Fruit fly (Drosophila melanogaster): Measurements from ENCODE around the gene Prosbeta3.

The Prosbeta3 gene

dm6 chr3R:8992928-8993579 lies 13.0 kb downstream of the Prosbeta3 start, which contains the start of gene CG11975 (continued):
- TF ChIP-seq Antp (GFP tag; optimal IDR thresholded peaks at IDR 0.05) = peak; percentile 82
- TF ChIP-seq CG8765 (GFP tag; IDR thresholded peaks at IDR 0.05) = peak; percentile 57
- peak; percentile 58 for TF ChIP-seq NFAT (GFP tag; IDR thresholded peaks at IDR 0.05)
- TF ChIP-seq exex (tag; optimal IDR thresholded peaks at IDR 0.05) = no peak
- TF ChIP-seq Bgb (GFP tag; IDR thresholded peaks at IDR 0.05; ENCODE audit: partially characterized antibody) = peak; percentile 66
- TF ChIP-seq Doc2 (GFP tag; IDR thresholded peaks at IDR 0.05) = no peak
- peak; percentile 87 for TF ChIP-seq lab (GFP tag; optimal IDR thresholded peaks at IDR 0.05)
- peak; percentile 64 for TF ChIP-seq CG3995 (GFP tag; optimal IDR thresholded peaks at IDR 0.05)
- TF ChIP-seq CG6689 (GFP tag; IDR thresholded peaks at IDR 0.05) = 0 out of 2 replicates have a peak, but pooled peaks have one; percentile 47
- peak; percentile 87 for TF ChIP-seq row (GFP tag; IDR thresholded peaks at IDR 0.05)
- TF ChIP-seq yki (optimal IDR thresholded peaks at IDR 0.05) = no peak
- TF ChIP-seq sima (GFP tag; optimal IDR thresholded peaks at IDR 0.05) = peak; percentile 66
- TF ChIP-seq Ptx1 (GFP tag; IDR thresholded peaks at IDR 0.05) = peak; percentile 58
- peak; percentile 57 for TF ChIP-seq CG10979 (tag; optimal IDR thresholded peaks at IDR 0.05)
- no peak for TF ChIP-seq z (GFP tag; IDR thresholded peaks at IDR 0.05)
- TF ChIP-seq CG11723 (GFP tag; optimal IDR thresholded peaks at IDR 0.05) = no peak
- TF ChIP-seq ase (GFP tag; IDR thresholded peaks at IDR 0.05) = 0 out of 3 replicates have a peak, but pooled peaks have one; percentile 38
- TF ChIP-seq CG10147 (GFP tag; optimal IDR thresholded peaks at IDR 0.05) = no peak
- TF ChIP-seq Dad (GFP tag; optimal IDR thresholded peaks at IDR 0.05) = peak; percentile 70
- TF ChIP-seq CG4360 (GFP tag; IDR thresholded peaks at IDR 0.05) = no peak
- TF ChIP-seq Taf1 (GFP tag; IDR thresholded peaks at IDR 0.05) = peak; percentile 58
- TF ChIP-seq cwo (GFP tag; optimal IDR thresholded peaks at IDR 0.05) = peak; percentile 60
- peak; percentile 79 for TF ChIP-seq CG34376 (GFP tag; optimal IDR thresholded peaks at IDR 0.05)
- TF ChIP-seq peb (GFP tag; IDR thresholded peaks at IDR 0.05) = 0 out of 2 replicates have a peak, but pooled peaks have one; percentile 21
- peak; percentile 87 for TF ChIP-seq ems (GFP tag; optimal IDR thresholded peaks at IDR 0.05)
- peak; percentile 55; the same call in 2 of the 3 replicates for TF ChIP-seq Opbp (GFP tag; IDR thresholded peaks at IDR 0.05; ENCODE audit: partially characterized antibody)
- TF ChIP-seq Rfx (GFP tag; IDR thresholded peaks at IDR 0.05) = peak; percentile 84
- peak; percentile 74 for TF ChIP-seq CG8924 (tag; optimal IDR thresholded peaks at IDR 0.05)
- TF ChIP-seq ttk (GFP tag; IDR thresholded peaks at IDR 0.05) = 0 out of 2 replicates have a peak, but pooled peaks have one; percentile 9
- no peak for TF ChIP-seq Fer3 (tag; optimal IDR thresholded peaks at IDR 0.05)
- TF ChIP-seq hkb (optimal IDR thresholded peaks at IDR 0.05) = peak; percentile 77
- TF ChIP-seq hkb (GFP tag; IDR thresholded peaks at IDR 0.05) = no peak
- TF ChIP-seq chif (GFP tag; optimal IDR thresholded peaks at IDR 0.05) = peak; percentile 72 to 81
- TF ChIP-seq wdn (GFP tag; IDR thresholded peaks at IDR 0.05) = peak; percentile 24; the same call in 1 of the 2 replicates
- TF ChIP-seq ap (GFP tag; IDR thresholded peaks at IDR 0.05) = 0 out of 2 replicates have a peak, but pooled peaks have one; percentile 5
- TF ChIP-seq CG6791 (GFP tag; IDR thresholded peaks at IDR 0.05; ENCODE audit: partially characterized antibody) = peak; percentile 65; the same call in 2 of the 3 replicates
- peak; percentile 86 for TF ChIP-seq CG3847 (GFP tag; IDR thresholded peaks at IDR 0.05)
- TF ChIP-seq az2 (GFP tag; optimal IDR thresholded peaks at IDR 0.05) = peak; percentile 73
- peak; percentile 77 for TF ChIP-seq unc-4 (GFP tag; IDR thresholded peaks at IDR 0.05; ENCODE audit: partially characterized antibody)
- peak; percentile 62 for TF ChIP-seq en (GFP tag; optimal IDR thresholded peaks at IDR 0.05)
- TF ChIP-seq CG9797 (GFP tag; optimal IDR thresholded peaks at IDR 0.05) = peak; percentile 24
- peak; percentile 94 for TF ChIP-seq CHES-1-like (GFP tag; optimal IDR thresholded peaks at IDR 0.05)
- no peak for TF ChIP-seq tap (tag; optimal IDR thresholded peaks at IDR 0.05)
- peak; percentile 74 for TF ChIP-seq Myb (GFP tag; optimal IDR thresholded peaks at IDR 0.05)
- 0 out of 3 replicates have a peak, but pooled peaks have one; percentile 6 for TF ChIP-seq Mrtf (GFP tag; IDR thresholded peaks at IDR 0.05)
- peak; percentile 68 for TF ChIP-seq HLH4C (GFP tag; IDR thresholded peaks at IDR 0.05; ENCODE audit: partially characterized antibody)
- TF ChIP-seq CG1024 (GFP tag; IDR thresholded peaks at IDR 0.05) = no peak
- TF ChIP-seq Doc3 (GFP tag; IDR thresholded peaks at IDR 0.05; ENCODE audit: partially characterized antibody) = peak; percentile 66; the same call in 2 of the 3 replicates
- TF ChIP-seq Sin3A (optimal IDR thresholded peaks at IDR 0.05) = peak; percentile 93
- peak in 1 of 3 experiments; percentile 65 for TF ChIP-seq Stat92E (GFP tag; optimal IDR thresholded peaks at IDR 0.05)

All from whole organism, embryonic.